Worm (Caenorhabditis elegans): ENCODE results near the gene T15B12.1.

T15B12.1 gene

DNA sequence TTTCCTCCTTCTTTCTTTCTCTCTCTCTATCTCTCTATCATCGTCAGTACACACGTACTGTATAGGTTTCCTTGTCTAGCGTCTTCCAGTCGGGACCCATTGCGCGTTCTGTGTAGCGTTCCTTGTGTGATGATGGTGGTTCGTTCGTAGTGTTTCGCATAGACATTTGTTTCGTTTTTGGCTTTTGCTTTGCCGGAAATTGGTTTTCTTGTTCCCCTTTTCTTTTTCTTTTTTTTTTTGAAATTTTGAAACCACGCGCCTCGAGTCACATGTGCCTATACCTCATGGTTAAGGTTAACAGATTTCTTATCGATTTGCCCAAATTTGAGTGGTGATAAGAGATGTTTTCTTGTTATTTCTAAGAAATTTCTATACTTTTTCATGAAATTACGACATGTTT lies 30.6 kb downstream of the T15B12.1 start:
- TF ChIP-seq klf-2 (GFP tag; conservative IDR thresholded peaks at IDR 0.05): no peak
- no peak for TF ChIP-seq ztf-23 (GFP tag; IDR thresholded peaks at IDR 0.05)
- TF ChIP-seq cog-1 (tag; optimal IDR thresholded peaks at IDR 0.05): no peak
- no peak for TF ChIP-seq flt-1 (GFP tag; IDR thresholded peaks at IDR 0.05)
- no peak for TF ChIP-seq ref-1 (GFP tag; conservative IDR thresholded peaks at IDR 0.05)
- no peak for TF ChIP-seq T22C8.4 (GFP tag; IDR thresholded peaks at IDR 0.05)
- no peak for TF ChIP-seq med-1 (GFP tag; optimal IDR thresholded peaks at IDR 0.05; ENCODE audit: insufficient read depth)
- no peak for TF ChIP-seq tab-1 (GFP tag; IDR thresholded peaks at IDR 0.05)

ce11 chrIII:5321661-5322060 lies 33.7 kb downstream of the T15B12.1 start, which contains the start of gene F52C9.3:
Gene F52C9.3, plus strand, starts transcription at chrIII:5321885.
- no peak for TF ChIP-seq tab-1 (GFP tag; IDR thresholded peaks at IDR 0.05)
- TF ChIP-seq med-1 (GFP tag; optimal IDR thresholded peaks at IDR 0.05; ENCODE audit: insufficient read depth): no peak

ce11 chrIII:5326323-5326722 lies 38.3 kb downstream of the T15B12.1 start, which contains the start of gene sorf-2:
Gene sorf-2, plus strand, starts transcription at chrIII:5326623.
- no peak for TF ChIP-seq flt-1 (GFP tag; IDR thresholded peaks at IDR 0.05)
- no peak for TF ChIP-seq klf-2 (GFP tag; conservative IDR thresholded peaks at IDR 0.05)
- TF ChIP-seq ztf-23 (GFP tag; IDR thresholded peaks at IDR 0.05): no peak
- TF ChIP-seq tab-1 (GFP tag; IDR thresholded peaks at IDR 0.05): no peak
- TF ChIP-seq ztf-29 (GFP tag; IDR thresholded peaks at IDR 0.05): no peak

DNA sequence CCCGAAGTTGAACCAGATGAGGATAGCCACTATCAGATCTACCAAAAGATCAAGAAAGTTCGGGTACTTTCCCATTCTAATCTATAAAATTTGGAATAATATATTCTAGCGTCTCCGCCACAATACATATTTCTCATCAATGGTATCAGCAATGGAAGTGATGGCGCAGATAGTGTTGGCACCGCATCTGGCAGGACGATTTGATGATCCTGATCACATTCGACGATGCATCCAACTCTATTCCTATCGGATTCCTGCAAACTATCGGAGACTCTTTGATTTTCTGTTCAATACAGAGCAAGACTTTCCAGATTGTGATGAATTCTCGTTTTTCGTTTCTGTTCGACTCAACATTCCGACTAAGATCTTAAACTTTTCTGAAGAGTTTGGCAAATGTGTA lies 41.4 kb downstream of the T15B12.1 start:
- no peak for TF ChIP-seq flt-1 (GFP tag; IDR thresholded peaks at IDR 0.05)
- no peak for TF ChIP-seq ref-1 (GFP tag; conservative IDR thresholded peaks at IDR 0.05)
- TF ChIP-seq cog-1 (tag; optimal IDR thresholded peaks at IDR 0.05): no peak
- TF ChIP-seq ztf-29 (GFP tag; IDR thresholded peaks at IDR 0.05): no peak
- TF ChIP-seq med-1 (GFP tag; optimal IDR thresholded peaks at IDR 0.05; ENCODE audit: insufficient read depth): no peak
- TF ChIP-seq klf-2 (GFP tag; conservative IDR thresholded peaks at IDR 0.05): no peak
- TF ChIP-seq T22C8.4 (GFP tag; IDR thresholded peaks at IDR 0.05): no peak
- no peak for TF ChIP-seq tab-1 (GFP tag; IDR thresholded peaks at IDR 0.05)
- no peak for TF ChIP-seq ztf-23 (GFP tag; IDR thresholded peaks at IDR 0.05)

ce11 chrIII:5334517-5335049 lies 46.6 kb downstream of the T15B12.1 start:
- TF ChIP-seq ztf-23 (GFP tag; IDR thresholded peaks at IDR 0.05) (no peak), T22C8.4 (GFP tag; IDR thresholded peaks at IDR 0.05) (no peak), med-1 (GFP tag; optimal IDR thresholded peaks at IDR 0.05; ENCODE audit: insufficient read depth) (no peak), ref-1 (GFP tag; conservative IDR thresholded peaks at IDR 0.05) (no peak), flt-1 (GFP tag; IDR thresholded peaks at IDR 0.05) (no peak), cog-1 (tag; optimal IDR thresholded peaks at IDR 0.05) (no peak), ztf-29 (GFP tag; IDR thresholded peaks at IDR 0.05) (no peak), klf-2 (GFP tag; conservative IDR thresholded peaks at IDR 0.05) (no peak), tab-1 (GFP tag; IDR thresholded peaks at IDR 0.05) (no peak)

DNA sequence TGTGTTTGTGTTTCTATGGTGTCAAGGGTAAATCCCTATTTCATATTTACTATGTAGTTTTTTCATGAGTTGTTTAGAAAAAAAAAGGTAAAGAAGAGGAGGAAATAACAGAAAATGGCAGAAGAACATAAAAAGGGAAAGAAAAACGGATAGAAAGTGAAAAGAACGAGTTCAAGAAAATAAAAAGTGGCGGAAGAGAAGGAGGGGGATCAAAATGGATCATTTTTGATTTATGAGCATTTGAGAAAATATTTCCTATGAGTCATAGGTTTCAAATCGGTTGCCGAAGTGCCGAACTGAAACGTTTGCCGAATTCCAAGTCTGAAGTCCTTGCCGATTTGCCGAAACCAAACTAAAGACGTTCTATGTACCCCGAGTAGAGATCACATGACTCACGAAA lies 50.8 kb downstream of the T15B12.1 start:
- TF ChIP-seq cog-1 (tag; optimal IDR thresholded peaks at IDR 0.05) (no peak), ztf-29 (GFP tag; IDR thresholded peaks at IDR 0.05) (no peak), ref-1 (GFP tag; conservative IDR thresholded peaks at IDR 0.05) (no peak), med-1 (GFP tag; optimal IDR thresholded peaks at IDR 0.05; ENCODE audit: insufficient read depth) (no peak), klf-2 (GFP tag; conservative IDR thresholded peaks at IDR 0.05) (no peak), tab-1 (GFP tag; IDR thresholded peaks at IDR 0.05) (no peak), flt-1 (GFP tag; IDR thresholded peaks at IDR 0.05) (no peak), T22C8.4 (GFP tag; IDR thresholded peaks at IDR 0.05) (no peak), ztf-23 (GFP tag; IDR thresholded peaks at IDR 0.05) (no peak)

- TF ChIP-seq ztf-23 (GFP tag; IDR thresholded peaks at IDR 0.05) (no peak), flt-1 (GFP tag; IDR thresholded peaks at IDR 0.05) (no peak), T22C8.4 (GFP tag; IDR thresholded peaks at IDR 0.05) (no peak), med-1 (GFP tag; optimal IDR thresholded peaks at IDR 0.05; ENCODE audit: insufficient read depth) (no peak), cog-1 (tag; optimal IDR thresholded peaks at IDR 0.05) (no peak), ref-1 (GFP tag; conservative IDR thresholded peaks at IDR 0.05) (no peak), ztf-29 (GFP tag; IDR thresholded peaks at IDR 0.05) (no peak)
Measured at ce11 chrIII:5340530-5340929, 52.6 kb downstream of the T15B12.1 start.

ce11 chrIII:5341382-5341781 lies 53.4 kb downstream of the T15B12.1 start, which contains the start of gene ZK121.2:
Gene ZK121.2, plus strand, starts transcription at chrIII:5341682.
- no peak for TF ChIP-seq tab-1 (GFP tag; IDR thresholded peaks at IDR 0.05)
- TF ChIP-seq ref-1 (GFP tag; conservative IDR thresholded peaks at IDR 0.05): no peak
- no peak for TF ChIP-seq ztf-29 (GFP tag; IDR thresholded peaks at IDR 0.05)
- TF ChIP-seq ztf-23 (GFP tag; IDR thresholded peaks at IDR 0.05): no peak
- no peak for TF ChIP-seq T22C8.4 (GFP tag; IDR thresholded peaks at IDR 0.05)
- no peak for TF ChIP-seq med-1 (GFP tag; optimal IDR thresholded peaks at IDR 0.05; ENCODE audit: insufficient read depth)
- TF ChIP-seq klf-2 (GFP tag; conservative IDR thresholded peaks at IDR 0.05): no peak
- no peak for TF ChIP-seq flt-1 (GFP tag; IDR thresholded peaks at IDR 0.05)
- TF ChIP-seq cog-1 (tag; optimal IDR thresholded peaks at IDR 0.05): no peak

- TF ChIP-seq klf-2 (GFP tag; conservative IDR thresholded peaks at IDR 0.05) (no peak), T22C8.4 (GFP tag; IDR thresholded peaks at IDR 0.05) (no peak), cog-1 (tag; optimal IDR thresholded peaks at IDR 0.05) (no peak), ztf-29 (GFP tag; IDR thresholded peaks at IDR 0.05) (no peak), ref-1 (GFP tag; conservative IDR thresholded peaks at IDR 0.05) (no peak), flt-1 (GFP tag; IDR thresholded peaks at IDR 0.05) (no peak), tab-1 (GFP tag; IDR thresholded peaks at IDR 0.05) (no peak), ztf-23 (GFP tag; IDR thresholded peaks at IDR 0.05) (no peak), med-1 (GFP tag; optimal IDR thresholded peaks at IDR 0.05; ENCODE audit: insufficient read depth) (no peak)
Measured at ce11 chrIII:5343555-5343954, 55.6 kb downstream of the T15B12.1 start.

DNA sequence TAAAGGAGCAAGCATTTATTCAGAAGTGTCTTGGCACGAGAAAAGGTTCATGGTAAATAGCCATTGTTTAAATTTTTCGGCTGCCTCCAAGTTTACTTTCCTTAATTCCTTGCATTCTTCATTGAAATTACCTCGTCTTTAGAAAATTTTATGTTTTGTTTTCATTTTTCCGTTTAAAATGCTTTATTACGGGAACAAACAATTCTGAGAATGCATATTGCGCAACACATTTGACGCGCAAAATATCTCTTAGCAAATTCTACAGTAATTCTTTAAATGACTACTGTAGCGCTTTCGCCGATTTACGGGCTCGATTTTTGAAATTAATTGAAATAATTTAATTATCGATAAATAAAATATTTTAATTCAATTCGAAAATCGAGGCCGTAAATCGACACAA lies 56.6 kb downstream of the T15B12.1 start:
- no peak for TF ChIP-seq klf-2 (GFP tag; conservative IDR thresholded peaks at IDR 0.05)
- no peak for TF ChIP-seq ztf-29 (GFP tag; IDR thresholded peaks at IDR 0.05)
- TF ChIP-seq ref-1 (GFP tag; conservative IDR thresholded peaks at IDR 0.05): no peak
- TF ChIP-seq ztf-23 (GFP tag; IDR thresholded peaks at IDR 0.05): no peak
- no peak for TF ChIP-seq T22C8.4 (GFP tag; IDR thresholded peaks at IDR 0.05)
- no peak for TF ChIP-seq flt-1 (GFP tag; IDR thresholded peaks at IDR 0.05)
- no peak for TF ChIP-seq cog-1 (tag; optimal IDR thresholded peaks at IDR 0.05)
- TF ChIP-seq med-1 (GFP tag; optimal IDR thresholded peaks at IDR 0.05; ENCODE audit: insufficient read depth): no peak
- TF ChIP-seq tab-1 (GFP tag; IDR thresholded peaks at IDR 0.05): no peak

All from whole organism, midembryonic.